Worm (Caenorhabditis elegans) whole organism, young adult: ENCODE data around the gene tcer-1.

Source experiments
- B0261.1 ChIP-seq: sonication (generic microtip); optimal IDR thresholded peaks from 2 replicates; lab custom pipeline; 2016; ENCODE audit warnings: mild to moderate bottlenecking, missing genetic modification characterization, moderate library complexity, missing compliant biosample characterization
- C06A6.2 ChIP-seq: fragments of 200-800 bp; sonication (Bioruptor generic); conservative IDR thresholded peaks from 2 replicates; pipeline ENCODE4 v1.3.6; 2022; ENCODE audit warnings: missing genetic modification characterization, missing compliant biosample characterization
- D2030.7 ChIP-seq: fragments of 200-800 bp; sonication (Bioruptor generic); IDR thresholded peaks from 2 replicates; pipeline ENCODE4 v1.3.6; 2022; ENCODE audit warnings: missing genetic modification reagents, missing genetic modification characterization, missing compliant biosample characterization
- F37B4.10 ChIP-seq: fragments of 200-800 bp; sonication (Bioruptor generic); IDR thresholded peaks from 2 replicates; pipeline ENCODE4 v1.3.6; 2022; ENCODE audit warnings: missing genetic modification characterization, missing compliant biosample characterization
- F55B11.4 ChIP-seq: sonication (generic microtip); optimal IDR thresholded peaks from 2 replicates; lab custom pipeline; 2016; ENCODE audit warnings: missing compliant biosample characterization, missing genetic modification characterization, borderline replicate concordance; ENCODE audit not compliant: insufficient read depth
- T07F8.4 ChIP-seq: sonication (generic microtip); optimal IDR thresholded peaks from 2 replicates; lab custom pipeline; 2016; ENCODE audit warnings: mild to moderate bottlenecking, missing genetic modification characterization, moderate library complexity, missing compliant biosample characterization
- T26A5.8 ChIP-seq: sonication (generic microtip); optimal IDR thresholded peaks from 2 replicates; lab custom pipeline; 2016; ENCODE audit warnings: missing genetic modification characterization, missing compliant biosample characterization
- Y53G8AR.9 ChIP-seq: fragments of 200-800 bp; sonication (Bioruptor generic); conservative IDR thresholded peaks from 2 replicates; pipeline ENCODE4 v1.3.6; 2022; ENCODE audit warnings: missing genetic modification reagents, missing genetic modification characterization, missing compliant biosample characterization
- Y56A3A.18 ChIP-seq: fragments of 200-800 bp; sonication (Bioruptor generic); IDR thresholded peaks from 2 replicates; pipeline ENCODE4 v1.3.6; 2022; ENCODE audit warnings: missing genetic modification reagents, missing genetic modification characterization, missing compliant biosample characterization
- ZK185.1 ChIP-seq: sonication (generic microtip); optimal IDR thresholded peaks from 2 replicates; lab custom pipeline; 2016; ENCODE audit warnings: mild to moderate bottlenecking, missing genetic modification characterization, missing compliant biosample characterization; ENCODE audit not compliant: poor library complexity, severe bottlenecking
- aptf-2 ChIP-seq: fragments of 200-800 bp; sonication (Bioruptor generic); conservative IDR thresholded peaks from 2 replicates; pipeline ENCODE4 v1.3.6; 2022; ENCODE audit warnings: missing genetic modification reagents, missing genetic modification characterization, missing compliant biosample characterization
- athp-1 ChIP-seq: sonication (generic microtip); optimal IDR thresholded peaks from 2 replicates; lab custom pipeline; 2017; ENCODE audit warnings: mild to moderate bottlenecking, missing genetic modification characterization, missing compliant biosample characterization
- bed-1 ChIP-seq: fragments of 200-800 bp; sonication (Bioruptor generic); IDR thresholded peaks from 2 replicates; pipeline ENCODE4 v1.3.6; 2022; ENCODE audit warnings: missing genetic modification reagents, missing genetic modification characterization, missing compliant biosample characterization
- cebp-1 ChIP-seq, 2 experiments: fragments of 200-800 bp in 1 of 2; sonication (Bioruptor generic) in 1 of 2; sonication (generic microtip) in 1 of 2; IDR thresholded peaks in 1 of 2; optimal IDR thresholded peaks in 1 of 2; 2 replicates each; pipeline versions ENCODE4 v1.3.6 to Lab custom; 2017 to 2022; ENCODE audit warnings: missing compliant biosample characterization in 2 of 2, missing genetic modification characterization in 2 of 2, mild to moderate bottlenecking in 1 of 2, missing genetic modification reagents in 1 of 2, moderate library complexity in 1 of 2
- ceh-79 ChIP-seq: sonication (generic microtip); optimal IDR thresholded peaks from 2 replicates; lab custom pipeline; 2017; ENCODE audit warnings: mild to moderate bottlenecking, missing genetic modification characterization, missing compliant biosample characterization
- ceh-91 ChIP-seq: fragments of 200-800 bp; sonication (Bioruptor generic); IDR thresholded peaks from 2 replicates; pipeline ENCODE4 v1.3.6; 2022; ENCODE audit warnings: missing genetic modification reagents, missing genetic modification characterization, missing compliant biosample characterization
- chd-7 ChIP-seq: sonication (generic microtip); optimal IDR thresholded peaks from 2 replicates; lab custom pipeline; 2016; ENCODE audit warnings: mild to moderate bottlenecking, missing genetic modification characterization, moderate library complexity, missing compliant biosample characterization
- efl-1 ChIP-seq: fragments of 150-350 bp; optimal IDR thresholded peaks from 2 replicates; lab custom pipeline; 2014; ENCODE audit warnings: missing biosample characterization, missing genetic modification reagents, missing genetic modification characterization
- egl-18 ChIP-seq: fragments of 200-800 bp; sonication (Bioruptor generic); IDR thresholded peaks from 2 replicates; pipeline ENCODE4 v1.3.6; 2022; ENCODE audit warnings: missing genetic modification reagents, missing genetic modification characterization, missing compliant biosample characterization
- egl-44 ChIP-seq: fragments of 200-800 bp; sonication (Bioruptor generic); IDR thresholded peaks from 2 replicates; pipeline ENCODE4 v1.3.6; 2022; ENCODE audit warnings: missing genetic modification reagents, missing genetic modification characterization, missing compliant biosample characterization
- gei-17 ChIP-seq: fragments of 200-800 bp; sonication (Bioruptor generic); optimal IDR thresholded peaks from 2 replicates; lab custom pipeline; 2018; ENCODE audit warnings: mild to moderate bottlenecking, missing genetic modification characterization, missing compliant biosample characterization
- him-1 ChIP-seq: sonication (generic microtip); optimal IDR thresholded peaks from 2 replicates; lab custom pipeline; 2016; ENCODE audit warnings: missing genotype, missing genetic modification reagents, missing genetic modification characterization, missing compliant biosample characterization
- lin-35 ChIP-seq, 3 experiments: fragments of 150-350 bp in 2 of 3; sonication (generic microtip) in 1 of 3; optimal IDR thresholded peaks; 2 replicates each; lab custom pipeline; 2014 to 2018; ENCODE audit warnings: missing biosample characterization in 3 of 3, missing genetic modification characterization in 3 of 3, missing genetic modification reagents in 3 of 3
- lin-40 ChIP-seq: sonication (generic microtip); optimal IDR thresholded peaks from 2 replicates; lab custom pipeline; 2016; ENCODE audit warnings: missing genetic modification characterization, mild to moderate bottlenecking, missing compliant biosample characterization, missing genotype, missing genetic modification reagents
- madf-6 ChIP-seq: fragments of 200-800 bp; sonication (Bioruptor generic); IDR thresholded peaks from 2 replicates; pipeline ENCODE4 v1.3.6; 2022; ENCODE audit warnings: missing genetic modification reagents, missing genetic modification characterization, missing compliant biosample characterization
- mcd-1 ChIP-seq: fragments of 200-800 bp; sonication (Bioruptor generic); IDR thresholded peaks from 2 replicates; pipeline ENCODE4 v1.3.6; 2022; ENCODE audit warnings: missing genetic modification reagents, missing genetic modification characterization, missing compliant biosample characterization
- nfya-1 ChIP-seq: sonication (generic microtip); optimal IDR thresholded peaks from 2 replicates; lab custom pipeline; 2017; ENCODE audit warnings: antibody characterized with exemption, missing compliant biosample characterization, missing genetic modification characterization, borderline replicate concordance; ENCODE audit not compliant: insufficient read depth
- nfya-2 ChIP-seq: fragments of 200-800 bp; sonication (Bioruptor generic); IDR thresholded peaks from 2 replicates; pipeline ENCODE4 v1.3.6; 2022; ENCODE audit warnings: missing genetic modification reagents, missing genetic modification characterization, missing compliant biosample characterization
- nfyb-1 ChIP-seq: fragments of 200-800 bp; sonication (Bioruptor generic); IDR thresholded peaks from 2 replicates; pipeline ENCODE4 v1.3.6; 2022; ENCODE audit warnings: missing genetic modification reagents, missing genetic modification characterization, missing compliant biosample characterization
- nhr-80 ChIP-seq: sonication (generic microtip); optimal IDR thresholded peaks from 2 replicates; lab custom pipeline; 2016; ENCODE audit warnings: missing genetic modification characterization, missing compliant biosample characterization
- nhr-90 ChIP-seq: sonication (generic microtip); optimal IDR thresholded peaks from 2 replicates; lab custom pipeline; 2016; ENCODE audit warnings: missing genotype, mild to moderate bottlenecking, missing genetic modification characterization, missing compliant biosample characterization
- pbrm-1 ChIP-seq: fragments of 200-800 bp; sonication (Bioruptor generic); IDR thresholded peaks from 2 replicates; pipeline ENCODE4 v1.3.6; 2022; ENCODE audit warnings: missing genetic modification reagents, missing genetic modification characterization, missing compliant biosample characterization
- rcor-1 ChIP-seq: fragments of 200-800 bp; sonication (Bioruptor generic); IDR thresholded peaks from 2 replicates; pipeline ENCODE4 v1.3.6; 2022; ENCODE audit warnings: missing genetic modification reagents, missing genetic modification characterization, missing compliant biosample characterization
- rpc-1 ChIP-seq, 2 experiments: fragments of 150-350 bp in 1 of 2; sonication (generic microtip) in 1 of 2; optimal IDR thresholded peaks; 2 replicates each; lab custom pipeline; 2014 to 2018; ENCODE audit warnings: missing biosample characterization in 1 of 2, missing genetic modification characterization in 1 of 2, missing genetic modification reagents in 1 of 2, missing genotype in 1 of 2
- sea-2 ChIP-seq: fragments of 200-800 bp; sonication (Bioruptor generic); IDR thresholded peaks from 2 replicates; pipeline ENCODE4 v1.3.6; 2022; ENCODE audit warnings: missing genetic modification characterization, missing compliant biosample characterization
- snpc-1.3 ChIP-seq: sonication (generic microtip); optimal IDR thresholded peaks from 2 replicates; lab custom pipeline; 2017; ENCODE audit warnings: missing genetic modification characterization, mild to moderate bottlenecking, missing compliant biosample characterization, antibody characterized with exemption, moderate library complexity, missing genotype, missing genetic modification reagents; ENCODE audit not compliant: insufficient read depth
- snpc-4 ChIP-seq, 5 experiments: fragments of 150-350 bp in 1 of 5; sonication (generic microtip) in 4 of 5; optimal IDR thresholded peaks; 2 replicates each; lab custom pipeline; 2014 to 2018; ENCODE audit warnings: missing genetic modification characterization in 5 of 5, missing biosample characterization in 3 of 5, antibody characterized with exemption in 2 of 5, mild to moderate bottlenecking in 2 of 5, missing compliant biosample characterization in 2 of 5, missing genotype in 2 of 5, moderate library complexity in 2 of 5, missing genetic modification reagents in 1 of 5
- somi-1 ChIP-seq: fragments of 200-800 bp; sonication (Bioruptor generic); optimal IDR thresholded peaks from 2 replicates; lab custom pipeline; 2018; ENCODE audit warnings: mild to moderate bottlenecking, missing genetic modification characterization, missing compliant biosample characterization
- sptf-2 ChIP-seq: fragments of 200-800 bp; sonication (Bioruptor generic); optimal IDR thresholded peaks from 2 replicates; lab custom pipeline; 2018; ENCODE audit warnings: mild to moderate bottlenecking, missing genetic modification characterization, missing compliant biosample characterization
- tbx-9 ChIP-seq: sonication (generic microtip); optimal IDR thresholded peaks from 2 replicates; lab custom pipeline; 2016; ENCODE audit warnings: borderline replicate concordance, missing genetic modification characterization, inconsistent platforms, missing compliant biosample characterization
- tlf-1 ChIP-seq: fragments of 200-800 bp; sonication (Bioruptor generic); optimal IDR thresholded peaks from 2 replicates; lab custom pipeline; 2018; ENCODE audit warnings: mild to moderate bottlenecking, missing genetic modification characterization, missing compliant biosample characterization
- ztf-25 ChIP-seq: fragments of 200-800 bp; sonication (Bioruptor generic); IDR thresholded peaks from 2 replicates; pipeline ENCODE4 v1.3.6; 2022; ENCODE audit warnings: missing genetic modification reagents, missing genetic modification characterization, missing compliant biosample characterization

The tcer-1 gene

ce11 chrII:7057860-7058259 lies 8.0 kb upstream of the tcer-1 start, which contains the start of gene cth-2:
Gene cth-2 (minus strand): TSS chrII:7057960.
- TF ChIP-seq nhr-80 (tag; lab: Kevin White, UChicago), result peak; percentile 8
- TF ChIP-seq sea-2, result no peak
- TF ChIP-seq, all 124 proteins: peak for 1

ce11 chrII:7056328-7056727 lies 6.5 kb upstream of the tcer-1 start:
- no peak for TF ChIP-seq Y56A3A.18 (GFP tag; lab: Robert Waterston, UW)
- no peak for TF ChIP-seq bed-1 (GFP tag; lab: Robert Waterston, UW)
- TF ChIP-seq lin-35 (GFP tag; optimal IDR thresholded peaks at IDR 0.05; lab: Kevin White, UChicago), result no peak
- TF ChIP-seq egl-18 (GFP tag; lab: Robert Waterston, UW), result no peak
- no peak for TF ChIP-seq ceh-91 (GFP tag; lab: Robert Waterston, UW)
- no peak for TF ChIP-seq somi-1
- TF ChIP-seq pbrm-1 (GFP tag; lab: Robert Waterston, UW), result no peak
- TF ChIP-seq madf-6 (GFP tag; lab: Robert Waterston, UW), result no peak
- TF ChIP-seq tlf-1 (GFP tag; lab: Kevin White, UChicago), result no peak
- no peak for TF ChIP-seq chd-7 (tag; lab: Kevin White, UChicago)
- TF ChIP-seq mcd-1 (GFP tag; lab: Robert Waterston, UW), result 0 out of 2 replicates have a peak, but pooled peaks have one; percentile 12
- no peak for TF ChIP-seq snpc-4 (GFP tag; optimal IDR thresholded peaks at IDR 0.05; lab: Kevin White, UChicago)
- no peak for TF ChIP-seq snpc-4 (tag; optimal IDR thresholded peaks at IDR 0.05; lab: Kevin White, UChicago)
- TF ChIP-seq T26A5.8 (tag; lab: Kevin White, UChicago), result no peak
- TF ChIP-seq tbx-9 (tag; lab: Kevin White, UChicago), result no peak
- TF ChIP-seq ztf-25, result no peak
- TF ChIP-seq him-1 (tag; lab: Kevin White, UChicago), result peak; percentile 28
- no peak for TF ChIP-seq rcor-1 (GFP tag; lab: Robert Waterston, UW)
- TF ChIP-seq efl-1 (GFP tag; lab: Kevin White, UChicago), result no peak
- TF ChIP-seq egl-44 (GFP tag; lab: Robert Waterston, UW), result 0 out of 2 replicates have a peak, but pooled peaks have one; percentile 17
- no peak for TF ChIP-seq Y53G8AR.9 (GFP tag; lab: Robert Waterston, UW)
- no peak for TF ChIP-seq nfya-2 (GFP tag; lab: Robert Waterston, UW)
- no peak for TF ChIP-seq nhr-90 (tag; lab: Kevin White, UChicago)

ce11 chrII:7054987-7055386 lies 5.1 kb upstream of the tcer-1 start, which contains the start of gene ZK1127.3:
Gene ZK1127.3 (plus strand): TSS chrII:7055287.
- TF ChIP-seq cebp-1 (GFP tag; IDR thresholded peaks at IDR 0.05; lab: Robert Waterston, UW), result no peak
- TF ChIP-seq cebp-1 (tag; optimal IDR thresholded peaks at IDR 0.05; lab: Kevin White, UChicago), result no peak
- TF ChIP-seq egl-18 (GFP tag; lab: Robert Waterston, UW), result no peak
- no peak for TF ChIP-seq C06A6.2
- no peak for TF ChIP-seq nfya-1 (tag; lab: Kevin White, UChicago)
- no peak for TF ChIP-seq egl-44 (GFP tag; lab: Robert Waterston, UW)
- TF ChIP-seq gei-17, result no peak
- no peak for TF ChIP-seq F37B4.10 (GFP tag; lab: Robert Waterston, UW)
- no peak for TF ChIP-seq F55B11.4
- no peak for TF ChIP-seq Y53G8AR.9 (GFP tag; lab: Robert Waterston, UW)
- TF ChIP-seq B0261.1, result no peak
- no peak for TF ChIP-seq T07F8.4 (tag; lab: Kevin White, UChicago)
- no peak for TF ChIP-seq lin-40 (tag; lab: Kevin White, UChicago)

ce11 chrII:7053649-7054048 lies 3.8 kb upstream of the tcer-1 start, which contains the start of gene ZK1127.4:
Gene ZK1127.4 (plus strand): TSS chrII:7053949.
- TF ChIP-seq snpc-1.3 (tag; lab: Kevin White, UChicago) (no peak), nhr-90 (tag; lab: Kevin White, UChicago) (no peak), ZK185.1 (tag; lab: Kevin White, UChicago) (no peak), chd-7 (tag; lab: Kevin White, UChicago) (no peak), T26A5.8 (tag; lab: Kevin White, UChicago) (no peak), ceh-79 (tag; lab: Kevin White, UChicago) (no peak), nfyb-1 (GFP tag; lab: Robert Waterston, UW) (no peak), sptf-2 (GFP tag; lab: Kevin White, UChicago) (no peak), aptf-2 (GFP tag; lab: Robert Waterston, UW) (no peak), D2030.7 (GFP tag; lab: Robert Waterston, UW) (no peak), athp-1 (no peak), rpc-1 (optimal IDR thresholded peaks at IDR 0.05; lab: Kevin White, UChicago) (no peak), rpc-1 (tag; optimal IDR thresholded peaks at IDR 0.05; lab: Kevin White, UChicago) (no peak)
